Fruit fly (Drosophila melanogaster) Kc167 (cell line): ENCODE results near the gene spirit.

ENCODE experiments used
- Myc ChIP-seq: fragments of >200 bp; optimal IDR thresholded peaks from 2 replicates; lab custom pipeline; 2017; ENCODE audit warnings: missing external identifiers
- h ChIP-seq: fragments of >200 bp; optimal IDR thresholded peaks from 3 replicates; lab custom pipeline; 2018; ENCODE audit warnings: missing external identifiers
- psq ChIP-seq: fragments of >200 bp; optimal IDR thresholded peaks from 2 replicates; lab custom pipeline; 2017; ENCODE audit warnings: missing external identifiers
- ttk ChIP-seq: sonication (Bioruptor generic); optimal IDR thresholded peaks from 2 replicates; lab custom pipeline; 2017; ENCODE audit warnings: missing external identifiers

DNA sequence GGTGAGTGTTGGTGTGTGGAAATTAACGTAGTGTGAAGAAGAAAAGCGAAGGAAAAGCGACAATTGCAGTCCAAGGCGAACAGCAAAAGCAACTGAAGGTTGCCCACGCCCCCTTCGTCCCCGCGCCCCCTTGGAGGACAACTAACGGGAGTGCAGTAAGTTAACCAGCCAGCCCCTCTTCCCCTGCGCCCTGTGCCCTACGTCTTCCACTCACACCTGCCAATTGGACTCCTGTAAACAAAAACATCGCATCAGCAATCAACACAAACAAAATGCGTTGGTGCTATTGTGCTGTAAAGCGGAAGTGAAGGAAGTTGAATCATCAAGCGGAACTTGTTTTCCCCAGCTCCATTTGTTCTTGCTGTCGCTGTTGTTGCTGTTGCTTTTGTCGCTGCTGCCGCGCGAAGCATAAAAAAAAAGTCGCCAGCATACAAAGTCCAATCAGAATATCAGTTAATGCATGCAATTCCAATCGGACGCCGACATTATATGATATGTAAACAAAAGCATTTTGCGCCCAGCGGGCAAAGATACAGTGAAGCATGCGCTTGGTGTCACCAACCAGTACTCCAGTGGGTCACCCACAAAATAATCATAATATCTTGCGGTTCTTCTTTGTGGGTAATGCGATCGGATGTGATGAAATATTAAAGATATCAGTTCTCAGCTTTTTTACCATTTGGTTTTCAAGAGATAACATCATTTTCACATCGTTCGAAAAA is 19.2 kb upstream of the spirit start:
- no peak for TF ChIP-seq h (lab: Kevin White, UChicago)
- TF ChIP-seq ttk = no peak
- no peak for TF ChIP-seq Myc (lab: Kevin White, UChicago)
- TF ChIP-seq psq = no peak
